Fruit fly (Drosophila melanogaster) whole organism, embryonic: ENCODE results near the gene foxo.

ENCODE experiments used
- Awh ChIP-seq: fragments of 200-800 bp; sonication (Bioruptor generic); IDR thresholded peaks from 2 replicates; pipeline ENCODE4, ENCODE4 v1.3.6; 2022; ENCODE audit warnings: missing biosample characterization, missing genetic modification characterization
- Blimp-1 ChIP-seq: fragments of 200-800 bp; sonication (Bioruptor generic); optimal IDR thresholded peaks from 3 replicates; lab custom pipeline; 2018; ENCODE audit warnings: missing biosample characterization, missing genetic modification characterization, mild to moderate bottlenecking, moderate library complexity, missing genetic modification reagents
- BtbVII ChIP-seq: fragments of 200-800 bp; sonication (Bioruptor generic); optimal IDR thresholded peaks from 3 replicates; lab custom pipeline; 2017; ENCODE audit warnings: missing biosample characterization, mild to moderate bottlenecking, missing genetic modification characterization
- CG11085 ChIP-seq: fragments of 200-800 bp; sonication (Bioruptor generic); IDR thresholded peaks from 2 replicates; pipeline ENCODE4 v1.3.6; 2022; ENCODE audit warnings: missing biosample characterization, missing genetic modification characterization
- CG11695 ChIP-seq: fragments of 200-800 bp; sonication (Bioruptor generic); IDR thresholded peaks from 3 replicates; pipeline ENCODE4 v1.3.6; 2022; ENCODE audit warnings: missing biosample characterization, missing genetic modification characterization
- CG13894 ChIP-seq: fragments of 200-800 bp; sonication (Bioruptor generic); optimal IDR thresholded peaks from 3 replicates; lab custom pipeline; 2018; ENCODE audit warnings: missing biosample characterization, mild to moderate bottlenecking, missing genetic modification characterization, moderate library complexity
- CG14014 ChIP-seq: fragments of 200-800 bp; sonication (Bioruptor generic); IDR thresholded peaks from 2 replicates; pipeline ENCODE4 v1.3.6; 2022; ENCODE audit warnings: missing biosample characterization, missing genetic modification characterization
- CG14965 ChIP-seq: fragments of 200-800 bp; sonication (Bioruptor generic); optimal IDR thresholded peaks from 2 replicates; lab custom pipeline; 2016; ENCODE audit warnings: missing biosample characterization, missing genetic modification characterization, borderline replicate concordance
- CG15514 ChIP-seq: fragments of 200-800 bp; sonication (Bioruptor generic); optimal IDR thresholded peaks from 3 replicates; lab custom pipeline; 2017; ENCODE audit warnings: missing biosample characterization, missing genetic modification characterization, mild to moderate bottlenecking, moderate library complexity, missing genetic modification reagents
- CG16779 ChIP-seq: fragments of 200-800 bp; sonication (Bioruptor generic); IDR thresholded peaks from 2 replicates; pipeline ENCODE4 v1.3.6; 2022; ENCODE audit warnings: missing biosample characterization, missing genetic modification characterization
- CG16815 ChIP-seq: fragments of 200-800 bp; sonication (Bioruptor generic); optimal IDR thresholded peaks from 3 replicates; lab custom pipeline; 2017; ENCODE audit warnings: missing biosample characterization, mild to moderate bottlenecking, missing genetic modification characterization
- CG18764 ChIP-seq: fragments of 200-800 bp; sonication (Bioruptor generic); optimal IDR thresholded peaks from 3 replicates; lab custom pipeline; 2016; ENCODE audit warnings: missing biosample characterization, missing genetic modification characterization
- CG2116 ChIP-seq: fragments of 200-800 bp; sonication (Bioruptor generic); optimal IDR thresholded peaks from 3 replicates; lab custom pipeline; 2018; ENCODE audit warnings: missing biosample characterization, mild to moderate bottlenecking, missing genetic modification characterization
- CG3407 ChIP-seq: fragments of 200-800 bp; sonication (Bioruptor generic); optimal IDR thresholded peaks from 2 replicates; lab custom pipeline; 2018; ENCODE audit warnings: missing biosample characterization, mild to moderate bottlenecking, missing genetic modification characterization
- CG34422 ChIP-seq: fragments of 200-800 bp; sonication (Bioruptor generic); IDR thresholded peaks from 3 replicates; pipeline ENCODE4 v1.3.6; 2022; ENCODE audit warnings: missing biosample characterization, missing genetic modification characterization
- CG7556 ChIP-seq: fragments of 200-800 bp; sonication (Bioruptor generic); optimal IDR thresholded peaks from 2 replicates; lab custom pipeline; 2017; ENCODE audit warnings: missing biosample characterization, mild to moderate bottlenecking, missing genetic modification characterization
- D19B ChIP-seq: fragments of 200-800 bp; sonication (Bioruptor generic); optimal IDR thresholded peaks from 2 replicates; lab custom pipeline; 2017; ENCODE audit warnings: missing biosample characterization, mild to moderate bottlenecking, missing genetic modification characterization
- Dfd ChIP-seq, 2 experiments: fragments of >200 bp; optimal IDR thresholded peaks; 2 replicates each; lab custom pipeline; 2017; ENCODE audit warnings: missing biosample characterization in 2 of 2, missing genetic modification characterization in 2 of 2
- Dip2 ChIP-seq: fragments of 200-800 bp; sonication (Bioruptor generic); IDR thresholded peaks from 2 replicates; pipeline ENCODE4 v1.3.6; 2022; ENCODE audit warnings: missing biosample characterization, missing genetic modification characterization
- ERR ChIP-seq: fragments of 200-800 bp; sonication (Bioruptor generic); optimal IDR thresholded peaks from 2 replicates; lab custom pipeline; 2016; ENCODE audit warnings: missing biosample characterization, missing genetic modification characterization
- Fer2 ChIP-seq: fragments of 200-800 bp; sonication (Bioruptor generic); optimal IDR thresholded peaks from 2 replicates; lab custom pipeline; 2018; ENCODE audit warnings: missing biosample characterization, mild to moderate bottlenecking, missing genetic modification characterization, moderate library complexity
- GATAe ChIP-seq: fragments of 200-800 bp; sonication (Bioruptor generic); conservative IDR thresholded peaks from 2 replicates; pipeline ENCODE4 v1.3.6; 2022; ENCODE audit warnings: missing biosample characterization, missing genetic modification characterization
- H15 ChIP-seq: fragments of 200-800 bp; sonication (Bioruptor generic); IDR thresholded peaks from 3 replicates; pipeline ENCODE4 v1.3.6; 2022; ENCODE audit warnings: missing biosample characterization, missing genetic modification characterization
- HLH3B ChIP-seq: fragments of 200-800 bp; sonication (Bioruptor generic); IDR thresholded peaks from 2 replicates; pipeline ENCODE4 v1.3.6; 2022; ENCODE audit warnings: missing biosample characterization, missing genetic modification characterization
- Hmx ChIP-seq: fragments of 200-800 bp; sonication (Bioruptor generic); optimal IDR thresholded peaks from 2 replicates; lab custom pipeline; 2016; ENCODE audit warnings: missing biosample characterization, missing genetic modification characterization
- Hr78 ChIP-seq, 2 experiments: fragments of 200-800 bp in 1 of 2; fragments of >200 bp in 1 of 2; sonication (Bioruptor generic) in 1 of 2; optimal IDR thresholded peaks; 2 replicates each; lab custom pipeline; 2017 to 2019; ENCODE audit warnings: missing biosample characterization in 2 of 2, missing genetic modification characterization in 2 of 2, mild to moderate bottlenecking in 1 of 2, moderate library complexity in 1 of 2
- Lim3 ChIP-seq: fragments of 200-800 bp; sonication (Bioruptor generic); IDR thresholded peaks from 2 replicates; pipeline ENCODE4 v1.3.6; 2022; ENCODE audit warnings: missing biosample characterization, missing genetic modification characterization
- NFAT ChIP-seq: fragments of 200-800 bp; sonication (Bioruptor generic); IDR thresholded peaks from 2 replicates; pipeline ENCODE4 v1.3.6; 2022; ENCODE audit warnings: missing biosample characterization, missing genetic modification characterization
- Sry-β ChIP-seq: fragments of 200-800 bp; sonication (Bioruptor generic); optimal IDR thresholded peaks from 2 replicates; lab custom pipeline; 2018; ENCODE audit warnings: missing biosample characterization, mild to moderate bottlenecking, missing genetic modification characterization, moderate library complexity
- Taf1 ChIP-seq: fragments of 200-800 bp; sonication (Bioruptor generic); IDR thresholded peaks from 2 replicates; pipeline ENCODE4 v1.3.6; 2022; ENCODE audit warnings: missing biosample characterization, missing genetic modification characterization
- br ChIP-seq: fragments of >200 bp; optimal IDR thresholded peaks from 2 replicates; lab custom pipeline; 2017
- cato ChIP-seq: fragments of 200-800 bp; sonication (Bioruptor generic); optimal IDR thresholded peaks from 2 replicates; lab custom pipeline; 2016; ENCODE audit warnings: missing biosample characterization, missing genetic modification characterization, borderline replicate concordance
- emc ChIP-seq: fragments of 200-800 bp; sonication (Bioruptor generic); optimal IDR thresholded peaks from 2 replicates; lab custom pipeline; 2016; ENCODE audit warnings: missing biosample characterization, missing genetic modification characterization
- gfzf ChIP-seq: fragments of 200-800 bp; sonication (Bioruptor generic); optimal IDR thresholded peaks from 2 replicates; lab custom pipeline; 2016; ENCODE audit warnings: missing biosample characterization, mild to moderate bottlenecking, missing genetic modification characterization, moderate library complexity
- gsb-n ChIP-seq: fragments of 200-800 bp; sonication (Bioruptor generic); optimal IDR thresholded peaks from 3 replicates; lab custom pipeline; 2018; ENCODE audit warnings: missing biosample characterization, mild to moderate bottlenecking, missing genetic modification characterization
- lbe ChIP-seq: fragments of 200-800 bp; sonication (Bioruptor generic); optimal IDR thresholded peaks from 2 replicates; lab custom pipeline; 2016; ENCODE audit warnings: missing biosample characterization, mild to moderate bottlenecking, missing genetic modification characterization
- lola ChIP-seq, 3 experiments: fragments of >200 bp in 2 of 3; fragments of 200-800 bp in 1 of 3; sonication (Bioruptor generic) in 1 of 3; optimal IDR thresholded peaks; 2 replicates each; lab custom pipeline; 2017 to 2019; ENCODE audit warnings: missing biosample characterization in 3 of 3, missing genetic modification characterization in 3 of 3, mild to moderate bottlenecking in 1 of 3, moderate library complexity in 1 of 3
- lov ChIP-seq, 2 experiments: fragments of 200-800 bp in 1 of 2; fragments of >200 bp in 1 of 2; sonication (Bioruptor generic) in 1 of 2; IDR thresholded peaks in 1 of 2; optimal IDR thresholded peaks in 1 of 2; 2 replicates in 1 of 2; 3 replicates in 1 of 2; pipeline versions ENCODE4 v1.3.6 to Lab custom; 2017 to 2022; ENCODE audit warnings: missing biosample characterization in 1 of 2, missing genetic modification characterization in 1 of 2
- maf-S ChIP-seq: fragments of 200-800 bp; sonication (Bioruptor generic); optimal IDR thresholded peaks from 2 replicates; lab custom pipeline; 2016; ENCODE audit warnings: missing biosample characterization, missing genetic modification characterization
- nom ChIP-seq: fragments of 200-800 bp; sonication (Bioruptor generic); optimal IDR thresholded peaks from 2 replicates; lab custom pipeline; 2017; ENCODE audit warnings: missing biosample characterization, missing genetic modification characterization, mild to moderate bottlenecking, moderate library complexity, missing genetic modification reagents
- repo ChIP-seq: fragments of 200-800 bp; sonication (Bioruptor generic); optimal IDR thresholded peaks from 2 replicates; lab custom pipeline; 2016; ENCODE audit warnings: missing biosample characterization, missing genetic modification characterization
- row ChIP-seq: fragments of 200-800 bp; sonication (Bioruptor generic); IDR thresholded peaks from 3 replicates; pipeline ENCODE4 v1.3.6; 2022; ENCODE audit warnings: missing biosample characterization, missing genetic modification characterization
- unpg ChIP-seq: fragments of 200-800 bp; sonication (Bioruptor generic); optimal IDR thresholded peaks from 3 replicates; lab custom pipeline; 2018; ENCODE audit warnings: missing biosample characterization, mild to moderate bottlenecking, missing genetic modification characterization, moderate library complexity
- vvl ChIP-seq: fragments of 200-800 bp; sonication (Bioruptor generic); IDR thresholded peaks from 2 replicates; pipeline ENCODE4 v1.3.6; 2022; ENCODE audit warnings: missing biosample characterization, missing genetic modification characterization

foxo gene

DNA sequence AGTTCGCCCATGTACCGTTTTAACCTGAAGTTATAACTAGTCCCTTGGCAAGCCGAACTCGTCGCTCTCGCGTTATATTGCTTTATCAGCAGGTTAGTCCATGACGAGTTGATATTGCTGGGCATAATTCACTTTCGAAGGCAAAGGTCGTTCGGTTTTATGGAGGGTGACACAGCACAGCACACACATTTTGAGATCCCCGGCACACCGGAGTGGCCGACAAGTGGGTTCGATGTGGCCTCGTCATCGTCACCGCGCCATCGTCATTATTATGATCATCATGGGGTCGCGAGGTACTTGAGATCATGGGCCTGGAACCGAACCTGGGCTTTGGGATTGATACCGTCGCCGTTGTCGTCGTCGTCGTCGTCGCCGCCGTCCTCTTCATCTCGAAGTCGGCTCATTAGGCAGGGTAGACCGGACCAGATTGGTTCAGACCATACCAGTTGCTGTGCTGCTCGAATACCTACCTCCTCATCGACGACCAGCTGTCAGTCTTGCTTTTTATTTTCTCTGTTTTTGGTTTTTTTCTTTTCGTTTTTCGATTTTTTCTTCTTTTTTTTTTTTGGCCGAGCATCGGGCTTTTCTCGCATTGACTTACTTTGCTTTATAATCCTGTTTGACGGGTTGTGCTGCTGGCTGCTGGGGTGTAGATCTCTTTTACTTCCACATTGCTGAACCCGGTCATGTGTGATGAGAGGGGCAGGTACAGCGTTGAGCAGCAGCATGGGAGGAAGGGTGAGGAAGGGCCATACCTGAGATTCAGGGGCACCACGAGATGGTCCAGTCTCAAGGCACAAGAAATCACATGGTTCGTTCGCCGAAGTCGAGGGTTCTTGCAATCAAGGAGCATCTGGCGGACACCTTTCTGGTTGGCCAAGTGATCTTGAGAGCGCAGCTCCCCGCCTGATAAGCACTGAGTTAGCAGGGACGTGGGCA, 4.6 kb downstream of the foxo start (continued):
- no peak for TF ChIP-seq emc (GFP tag; lab: Kevin White, UChicago)
- TF ChIP-seq CG13894 (tag; lab: Kevin White, UChicago) = peak; percentile 83
- TF ChIP-seq CG15514 (GFP tag; lab: Kevin White, UChicago) = no peak
- TF ChIP-seq gfzf (GFP tag; lab: Kevin White, UChicago) = no peak
- TF ChIP-seq, all 482 proteins: peak for 30

DNA sequence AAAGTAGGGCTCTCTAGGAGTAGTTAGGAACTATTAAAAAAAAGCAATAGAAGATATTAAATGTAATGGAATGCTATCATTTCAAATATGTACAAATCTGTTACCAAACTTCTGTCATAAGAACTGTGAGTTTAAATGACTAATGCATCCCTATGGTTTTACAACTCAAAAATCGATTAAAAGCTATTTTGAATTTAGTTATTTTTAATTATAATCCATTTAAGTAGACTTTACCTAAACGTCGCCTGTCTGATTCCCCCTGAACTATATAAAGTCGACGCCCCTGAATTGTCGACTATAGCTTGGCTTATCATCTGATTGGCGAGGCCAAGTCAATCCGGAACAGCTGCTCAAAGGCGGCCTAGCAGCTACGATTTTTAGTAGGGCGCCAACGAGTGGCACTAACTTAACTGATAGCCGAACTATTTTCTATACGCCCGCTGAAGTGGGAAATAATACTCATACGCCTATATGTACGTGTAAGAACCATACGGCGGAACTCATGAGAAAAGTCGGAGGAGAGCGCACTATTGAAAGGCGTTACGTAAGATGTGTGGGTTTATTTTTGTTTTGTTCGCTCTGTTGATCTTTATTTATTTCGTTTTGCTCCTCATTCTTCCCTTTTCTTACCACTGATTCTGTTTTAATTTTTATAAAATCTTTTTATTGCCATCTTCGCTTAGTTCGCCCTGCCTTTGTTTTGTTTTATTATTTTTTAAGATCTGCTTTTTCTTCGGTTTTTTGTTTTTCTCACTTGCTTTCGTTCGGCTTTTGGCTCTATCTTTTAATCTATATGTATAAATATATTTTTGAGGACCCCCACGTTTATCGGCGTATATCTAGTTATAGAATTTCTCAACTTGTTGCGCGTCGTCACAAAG, 5.5 kb downstream of the foxo start:
- TF ChIP-seq cato (GFP tag; lab: Kevin White, UChicago) (no peak), nom (GFP tag; lab: Kevin White, UChicago) (peak; percentile 72), lola (GFP tag; optimal IDR thresholded peaks at IDR 0.05; lab: Kevin White, UChicago) (peak in 1 of 3 experiments; percentile 0), NFAT (GFP tag; lab: Robert Waterston, UW) (no peak; the same call in 1 of the 2 replicates), Lim3 (GFP tag; lab: Robert Waterston, UW) (no peak), vvl (GFP tag; lab: Robert Waterston, UW) (0 out of 2 replicates have a peak, but pooled peaks have one; percentile 29), CG16815 (GFP tag; lab: Kevin White, UChicago) (peak; percentile 4), Dip2 (no peak), Hr78 (GFP tag; optimal IDR thresholded peaks at IDR 0.05; lab: Kevin White, UChicago) (no peak), maf-S (GFP tag; lab: Kevin White, UChicago) (no peak), CG34422 (GFP tag; lab: Robert Waterston, UW) (0 out of 3 replicates have a peak, but pooled peaks have one; percentile 32), Blimp-1 (GFP tag; lab: Kevin White, UChicago) (no peak), unpg (GFP tag; lab: Kevin White, UChicago) (no peak), Awh (GFP tag; lab: Robert Waterston, UW) (no peak), CG3407 (no peak), Taf1 (no peak), H15 (GFP tag; lab: Robert Waterston, UW) (no peak), row (peak; percentile 36), Hmx (GFP tag; lab: Kevin White, UChicago) (no peak), Sry-β (GFP tag; lab: Kevin White, UChicago) (no peak), Dfd (GFP tag; optimal IDR thresholded peaks at IDR 0.05; lab: Kevin White, UChicago) (no peak), lov (optimal IDR thresholded peaks at IDR 0.05; lab: Kevin White, UChicago) (no peak), lov (GFP tag; IDR thresholded peaks at IDR 0.05; lab: Robert Waterston, UW) (no peak), ERR (GFP tag; lab: Kevin White, UChicago) (no peak), D19B (GFP tag; lab: Kevin White, UChicago) (peak; percentile 20), CG2116 (GFP tag; lab: Kevin White, UChicago) (no peak), BtbVII (GFP tag; lab: Kevin White, UChicago) (peak; percentile 10), GATAe (GFP tag; lab: Robert Waterston, UW) (no peak), CG14014 (GFP tag; lab: Robert Waterston, UW) (no peak), lbe (GFP tag; lab: Kevin White, UChicago) (no peak), CG16779 (no peak), Fer2 (no peak), gsb-n (tag; lab: Kevin White, UChicago) (no peak), br (lab: Kevin White, UChicago) (no peak), CG11085 (GFP tag; lab: Robert Waterston, UW) (no peak), CG7556 (GFP tag; lab: Kevin White, UChicago) (peak; percentile 36), CG14965 (no peak), CG11695 (GFP tag; lab: Robert Waterston, UW) (0 out of 3 replicates have a peak, but pooled peaks have one; percentile 31), repo (GFP tag; lab: Kevin White, UChicago) (no peak), HLH3B (GFP tag; lab: Robert Waterston, UW) (no peak), CG18764 (GFP tag; lab: Kevin White, UChicago) (no peak)
